Worm (Caenorhabditis elegans): ENCODE measurements around the gene F11C7.6.

DNA sequence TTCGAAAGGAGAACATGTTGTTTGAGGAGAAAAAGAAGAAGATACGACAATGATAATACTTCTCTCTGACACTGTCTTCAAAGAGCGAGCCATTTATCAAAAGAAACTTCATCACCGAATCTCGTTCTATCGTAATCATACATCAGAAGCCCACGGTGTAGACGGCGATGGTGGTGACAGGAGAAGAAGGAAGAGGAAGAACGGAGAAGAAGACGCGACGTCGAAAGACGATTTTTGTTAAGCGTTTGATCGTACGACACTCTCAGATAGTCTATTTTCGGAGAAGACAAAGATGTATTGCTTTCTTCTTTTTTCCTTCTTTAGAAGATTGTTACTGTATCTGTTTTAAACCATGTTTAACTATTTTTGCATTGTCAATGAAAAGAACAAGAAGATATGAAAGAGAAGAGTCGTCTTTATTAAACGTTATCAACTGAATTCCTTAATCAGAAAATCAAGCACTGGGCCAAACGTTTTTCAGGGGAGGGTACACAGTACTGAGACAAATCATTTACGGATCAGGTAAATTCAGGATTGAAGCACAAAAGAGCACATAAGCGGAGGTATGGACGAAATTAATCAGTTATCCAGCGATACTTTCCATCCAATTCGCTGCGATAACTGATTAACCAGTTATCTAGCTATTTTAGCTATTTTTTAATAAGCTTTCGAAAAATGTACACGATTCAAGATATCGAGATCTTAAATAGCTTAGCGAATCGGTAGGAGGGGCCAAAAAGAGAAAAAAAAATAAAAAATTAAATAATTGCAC lies 18.6 kb downstream of the F11C7.6 start:
- TF ChIP-seq nhr-12 (tag; optimal IDR thresholded peaks at IDR 0.05) (no peak), mab-5 (tag; optimal IDR thresholded peaks at IDR 0.05) (no peak), nhr-76 (tag; optimal IDR thresholded peaks at IDR 0.05) (no peak), ceh-83 (GFP tag; optimal IDR thresholded peaks at IDR 0.05) (no peak), ces-1 (GFP tag; optimal IDR thresholded peaks at IDR 0.05) (no peak), lsy-2 (tag; optimal IDR thresholded peaks at IDR 0.05) (no peak), elt-3 (tag; optimal IDR thresholded peaks at IDR 0.05) (no peak), flh-1 (GFP tag; optimal IDR thresholded peaks at IDR 0.05) (no peak), ham-2 (GFP tag; optimal IDR thresholded peaks at IDR 0.05) (no peak), unc-39 (tag; optimal IDR thresholded peaks at IDR 0.05) (no peak), sem-2 (GFP tag; optimal IDR thresholded peaks at IDR 0.05) (no peak), mls-2 (tag; optimal IDR thresholded peaks at IDR 0.05) (no peak), lin-13 (tag; optimal IDR thresholded peaks at IDR 0.05) (no peak), snpc-4 (tag; optimal IDR thresholded peaks at IDR 0.05) (no peak)
